Fruit fly (Drosophila melanogaster): Measurements from ENCODE around the gene IFT52.

IFT52 gene

DNA sequence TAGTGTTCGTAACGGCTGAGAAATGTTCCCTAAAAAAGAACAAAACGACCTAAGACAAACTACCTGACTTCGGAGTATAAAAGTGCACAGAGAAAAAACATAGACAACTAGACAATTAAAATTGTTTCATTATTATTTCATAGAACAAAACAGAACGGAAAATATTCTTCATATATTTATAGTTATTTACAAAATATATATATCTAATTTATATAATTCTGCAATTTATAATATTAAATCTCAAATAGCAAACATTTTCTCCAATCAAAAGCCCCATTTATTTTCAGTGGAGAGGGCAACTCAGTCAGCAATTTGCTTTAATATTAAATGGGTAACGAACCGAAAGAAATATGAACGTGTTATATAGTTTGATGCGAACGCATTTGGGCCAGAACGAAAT lies 37.7 kb upstream of the IFT52 start:
- no peak for TF ChIP-seq HLH106 (tag; optimal IDR thresholded peaks at IDR 0.05)
- TF ChIP-seq CG9705 (GFP tag; optimal IDR thresholded peaks at IDR 0.05), result no peak
- TF ChIP-seq Mio (GFP tag; optimal IDR thresholded peaks at IDR 0.05), result no peak
- TF ChIP-seq Hr78 (GFP tag; optimal IDR thresholded peaks at IDR 0.05), result no peak
- no peak for TF ChIP-seq pan (optimal IDR thresholded peaks at IDR 0.05)
- TF ChIP-seq lola (GFP tag; optimal IDR thresholded peaks at IDR 0.05), result no peak
- no peak for TF ChIP-seq GATAd (GFP tag; optimal IDR thresholded peaks at IDR 0.05)
- TF ChIP-seq fru (GFP tag; optimal IDR thresholded peaks at IDR 0.05), result no peak
- no peak for TF ChIP-seq N (GFP tag; optimal IDR thresholded peaks at IDR 0.05)
- TF ChIP-seq sage (GFP tag; optimal IDR thresholded peaks at IDR 0.05), result no peak
- no peak for TF ChIP-seq Hr83 (GFP tag; optimal IDR thresholded peaks at IDR 0.05; ENCODE audit: poor library complexity, severe bottlenecking)
- no peak for TF ChIP-seq Jra (GFP tag; optimal IDR thresholded peaks at IDR 0.05)
- TF ChIP-seq dmrt93B (GFP tag; optimal IDR thresholded peaks at IDR 0.05), result no peak
- no peak for TF ChIP-seq Myc (optimal IDR thresholded peaks at IDR 0.05)

DNA sequence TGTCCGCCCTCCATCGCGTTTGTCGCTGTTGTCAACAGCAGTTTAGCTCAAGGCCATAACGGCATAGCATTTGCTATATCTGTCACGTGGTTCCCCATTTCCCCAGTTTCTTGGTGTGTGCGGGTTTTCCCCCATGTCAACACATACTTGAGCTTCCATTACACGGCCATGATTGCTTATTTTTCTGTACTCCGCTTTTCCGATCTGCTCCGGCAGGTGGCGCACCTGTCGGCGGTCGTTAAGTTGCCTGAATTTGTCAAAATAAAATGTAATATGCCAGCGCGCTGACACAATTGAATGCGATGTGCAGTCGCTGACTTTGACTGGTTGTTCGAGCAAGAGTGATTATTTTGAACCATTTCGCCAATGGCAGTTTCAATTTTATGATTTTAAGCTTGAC lies 27.0 kb upstream of the IFT52 start:
- no peak for TF ChIP-seq tai (GFP tag; optimal IDR thresholded peaks at IDR 0.05)
- TF ChIP-seq psq (GFP tag; optimal IDR thresholded peaks at IDR 0.05), result no peak
- no peak for TF ChIP-seq Hr78 (GFP tag; optimal IDR thresholded peaks at IDR 0.05)
- no peak for TF ChIP-seq rgr (GFP tag; optimal IDR thresholded peaks at IDR 0.05)
- TF ChIP-seq CG32264 (GFP tag; optimal IDR thresholded peaks at IDR 0.05), result no peak
- no peak for TF ChIP-seq Dif (GFP tag; optimal IDR thresholded peaks at IDR 0.05; ENCODE audit: partially characterized antibody)
- no peak for TF ChIP-seq CrebA (GFP tag; optimal IDR thresholded peaks at IDR 0.05; ENCODE audit: borderline replicate concordance)
- no peak for TF ChIP-seq jim (GFP tag; optimal IDR thresholded peaks at IDR 0.05)
- no peak for TF ChIP-seq Abd-B (GFP tag; optimal IDR thresholded peaks at IDR 0.05)
- no peak for TF ChIP-seq h (GFP tag; optimal IDR thresholded peaks at IDR 0.05)
- no peak for TF ChIP-seq Jra (GFP tag; optimal IDR thresholded peaks at IDR 0.05)
- TF ChIP-seq GATAd (GFP tag; optimal IDR thresholded peaks at IDR 0.05), result no peak
- TF ChIP-seq Mio (GFP tag; optimal IDR thresholded peaks at IDR 0.05), result no peak
- TF ChIP-seq fru (GFP tag; optimal IDR thresholded peaks at IDR 0.05), result no peak
- no peak for TF ChIP-seq brk (GFP tag; optimal IDR thresholded peaks at IDR 0.05)
- no peak for TF ChIP-seq Myc (optimal IDR thresholded peaks at IDR 0.05)

DNA sequence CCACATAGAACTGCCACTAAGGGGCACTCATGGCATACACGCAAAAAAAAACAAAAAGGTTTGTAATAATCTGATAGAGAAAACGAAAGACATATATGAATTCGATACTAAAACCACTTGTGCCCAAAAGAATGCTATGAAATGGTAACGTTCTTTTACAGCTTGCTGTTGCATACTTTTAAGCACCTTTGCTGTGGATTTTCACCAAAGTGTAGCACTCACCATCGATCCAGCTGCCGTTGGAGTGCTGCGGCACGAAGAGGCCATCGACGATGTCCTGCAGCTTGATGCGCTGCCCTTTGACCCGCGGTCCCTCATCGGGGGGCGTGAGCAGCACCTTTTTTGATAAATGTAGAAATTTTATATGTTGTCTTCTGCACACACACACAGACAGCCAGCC lies 21.7 kb upstream of the IFT52 start:
- TF ChIP-seq CG32264 (GFP tag; optimal IDR thresholded peaks at IDR 0.05) (no peak), dsf (GFP tag; optimal IDR thresholded peaks at IDR 0.05; ENCODE audit: borderline replicate concordance) (no peak), jim (GFP tag; optimal IDR thresholded peaks at IDR 0.05) (no peak), Vsx2 (GFP tag; optimal IDR thresholded peaks at IDR 0.05; ENCODE audit: partially characterized antibody) (no peak), Hr83 (GFP tag; optimal IDR thresholded peaks at IDR 0.05; ENCODE audit: poor library complexity, severe bottlenecking) (no peak)

DNA sequence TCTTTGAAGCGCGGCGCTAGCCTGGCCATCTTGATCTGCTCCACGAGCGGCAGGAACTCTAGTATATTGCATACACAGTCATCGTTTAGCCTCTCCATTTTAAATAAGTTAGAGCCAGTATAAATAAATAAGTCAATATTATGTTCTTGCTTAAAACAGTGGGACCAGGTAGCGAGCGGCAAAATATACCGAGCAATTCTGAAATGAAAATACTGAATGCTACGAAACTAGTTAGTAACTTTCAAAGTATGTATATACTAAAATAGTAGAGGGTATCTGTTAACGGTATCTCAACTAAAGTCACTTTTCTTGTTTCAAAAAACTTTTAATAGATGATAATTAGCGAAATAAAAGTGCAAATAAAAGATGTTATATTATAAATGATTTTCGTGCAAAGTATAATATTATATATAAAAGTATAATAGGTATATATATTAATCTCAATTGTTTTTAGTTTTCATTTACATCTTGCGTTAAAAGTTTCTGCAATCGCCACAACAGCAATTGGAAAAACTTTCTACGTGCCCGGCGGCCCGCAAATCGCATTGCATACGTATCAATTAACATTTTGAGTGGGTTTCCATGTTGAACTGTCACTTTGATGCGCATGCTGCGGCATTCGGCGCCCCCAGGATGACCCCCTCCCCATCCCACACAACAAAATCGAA lies 8.9 kb upstream of the IFT52 start, which contains the start of gene CG13766:
CG13766 (minus strand) TSS at position 162 of the 668 bp plus-strand sequence.
- TF ChIP-seq N (GFP tag; optimal IDR thresholded peaks at IDR 0.05) (no peak), usp (GFP tag; optimal IDR thresholded peaks at IDR 0.05) (no peak), foxo (GFP tag; optimal IDR thresholded peaks at IDR 0.05) (no peak), sv (GFP tag; optimal IDR thresholded peaks at IDR 0.05) (no peak), psq (GFP tag; optimal IDR thresholded peaks at IDR 0.05) (no peak), lola (GFP tag; optimal IDR thresholded peaks at IDR 0.05) (no peak), woc (GFP tag; optimal IDR thresholded peaks at IDR 0.05) (no peak), dl (GFP tag; optimal IDR thresholded peaks at IDR 0.05; ENCODE audit: insufficient read depth in 1 of 2, partially characterized antibody in 2 of 2) (no peak), Myc (optimal IDR thresholded peaks at IDR 0.05) (no peak), Hr78 (GFP tag; optimal IDR thresholded peaks at IDR 0.05) (no peak), Mio (GFP tag; optimal IDR thresholded peaks at IDR 0.05) (no peak), Vsx2 (GFP tag; optimal IDR thresholded peaks at IDR 0.05; ENCODE audit: partially characterized antibody) (no peak), jim (GFP tag; optimal IDR thresholded peaks at IDR 0.05) (no peak), CG9705 (GFP tag; optimal IDR thresholded peaks at IDR 0.05) (no peak), dsf (GFP tag; optimal IDR thresholded peaks at IDR 0.05; ENCODE audit: borderline replicate concordance) (no peak), h (GFP tag; optimal IDR thresholded peaks at IDR 0.05) (no peak), Jra (GFP tag; optimal IDR thresholded peaks at IDR 0.05) (no peak), brk (GFP tag; optimal IDR thresholded peaks at IDR 0.05) (no peak), Hnf4 (GFP tag; optimal IDR thresholded peaks at IDR 0.05) (no peak), sage (GFP tag; optimal IDR thresholded peaks at IDR 0.05) (no peak)
